Worm (Caenorhabditis elegans) whole organism, early embryonic: ENCODE measurements around the gene dpf-5.

Source experiments
- F13C5.2 ChIP-seq: sonication (generic microtip); optimal IDR thresholded peaks from 2 replicates; lab custom pipeline; 2017; ENCODE audit warnings: mild to moderate bottlenecking, missing genetic modification characterization, inconsistent platforms, missing compliant biosample characterization
- aly-1 ChIP-seq: sonication (generic microtip); optimal IDR thresholded peaks from 2 replicates; lab custom pipeline; 2016; ENCODE audit warnings: missing genetic modification characterization, missing compliant biosample characterization
- ama-1 ChIP-seq: fragments of 150-350 bp; optimal IDR thresholded peaks from 2 replicates; lab custom pipeline; 2014
- ets-7 ChIP-seq: sonication (generic microtip); optimal IDR thresholded peaks from 2 replicates; lab custom pipeline; 2016; ENCODE audit warnings: missing genotype, missing genetic modification characterization, missing compliant biosample characterization
- flt-1 ChIP-seq: fragments of 200-800 bp; sonication (Bioruptor generic); IDR thresholded peaks from 2 replicates; pipeline ENCODE4 v1.3.6; 2022; ENCODE audit warnings: missing genetic modification characterization, missing compliant biosample characterization
- hmbx-1 ChIP-seq: sonication (generic microtip); optimal IDR thresholded peaks from 2 replicates; lab custom pipeline; 2016; ENCODE audit warnings: mild to moderate bottlenecking, missing genetic modification characterization, missing compliant biosample characterization
- hnd-1 ChIP-seq: sonication (generic microtip); optimal IDR thresholded peaks from 2 replicates; lab custom pipeline; 2016; ENCODE audit warnings: missing genetic modification characterization, missing compliant biosample characterization
- scrt-1 ChIP-seq: fragments of 200-800 bp; sonication (Bioruptor generic); IDR thresholded peaks from 2 replicates; pipeline ENCODE4 v1.3.6; 2022; ENCODE audit warnings: missing genetic modification characterization, missing compliant biosample characterization
- sea-1 ChIP-seq: fragments of 200-800 bp; sonication (Bioruptor generic); conservative IDR thresholded peaks from 2 replicates; pipeline ENCODE4 v1.3.6; 2022; ENCODE audit warnings: missing genetic modification characterization, missing compliant biosample characterization
- tbx-11 ChIP-seq: fragments of 200-800 bp; sonication (Bioruptor generic); IDR thresholded peaks from 2 replicates; pipeline ENCODE4 v1.3.6; 2022; ENCODE audit warnings: missing genetic modification characterization, missing compliant biosample characterization

DNA sequence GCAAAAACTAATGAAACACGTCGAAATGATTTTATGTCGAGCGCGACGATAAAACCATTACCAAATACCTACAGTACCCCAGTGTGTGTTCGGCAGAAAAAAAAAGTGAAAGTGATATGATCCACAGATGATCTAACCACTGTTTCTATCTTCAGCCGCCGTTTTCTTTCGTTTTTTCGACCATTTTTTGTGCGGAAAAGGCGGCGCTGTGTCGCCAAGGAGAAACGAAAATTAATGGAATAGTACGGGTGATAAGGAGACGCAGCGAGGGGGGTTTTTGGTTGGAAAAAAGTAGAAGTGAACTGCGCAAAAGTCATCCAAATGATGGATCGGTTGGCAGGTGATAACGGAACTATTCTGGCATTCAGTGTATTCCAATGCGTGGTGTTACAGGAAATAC, 11.3 kb downstream of the dpf-5 start:
- no peak for TF ChIP-seq flt-1 (GFP tag; lab: Robert Waterston, UW)
- TF ChIP-seq ama-1, result no peak
- no peak for TF ChIP-seq hmbx-1
- no peak for TF ChIP-seq scrt-1 (GFP tag; lab: Robert Waterston, UW)
- TF ChIP-seq tbx-11 (GFP tag; lab: Robert Waterston, UW), result no peak
- TF ChIP-seq F13C5.2 (tag; lab: Kevin White, UChicago), result no peak
- no peak for TF ChIP-seq hnd-1 (tag; lab: Kevin White, UChicago)
- no peak for TF ChIP-seq ets-7 (tag; lab: Kevin White, UChicago)
- no peak for TF ChIP-seq sea-1 (GFP tag; lab: Robert Waterston, UW)
- no peak for TF ChIP-seq aly-1
